Fruit fly (Drosophila melanogaster) whole organism, embryonic: ENCODE measurements around the gene CG6724.

ENCODE experiments used
- ATbp ChIP-seq: fragments of 200-800 bp; sonication (Bioruptor generic); optimal IDR thresholded peaks from 2 replicates; lab custom pipeline; 2017; ENCODE audit warnings: missing biosample characterization, mild to moderate bottlenecking, missing genetic modification characterization, missing genetic modification reagents
- Atf6 ChIP-seq: fragments of 200-800 bp; sonication (Bioruptor generic); IDR thresholded peaks from 2 replicates; pipeline ENCODE4 v1.3.6; 2022; ENCODE audit warnings: missing biosample characterization, missing genetic modification characterization
- CG10147 ChIP-seq: fragments of 200-800 bp; sonication (Bioruptor generic); optimal IDR thresholded peaks from 2 replicates; lab custom pipeline; 2019; ENCODE audit warnings: missing biosample characterization, mild to moderate bottlenecking, missing genetic modification characterization, moderate library complexity
- CG1024 ChIP-seq: fragments of 200-800 bp; sonication (Bioruptor generic); IDR thresholded peaks from 2 replicates; pipeline ENCODE4 v1.3.6; 2022; ENCODE audit warnings: missing biosample characterization, missing genetic modification characterization
- CG11560 ChIP-seq: fragments of 200-800 bp; sonication (Bioruptor generic); IDR thresholded peaks from 3 replicates; pipeline ENCODE4 v1.3.6; 2022; ENCODE audit warnings: missing biosample characterization, missing genetic modification characterization
- CG11695 ChIP-seq: fragments of 200-800 bp; sonication (Bioruptor generic); IDR thresholded peaks from 3 replicates; pipeline ENCODE4 v1.3.6; 2022; ENCODE audit warnings: missing biosample characterization, missing genetic modification characterization
- CG12155 ChIP-seq: fragments of 200-800 bp; sonication (Bioruptor generic); optimal IDR thresholded peaks from 3 replicates; lab custom pipeline; 2016; ENCODE audit warnings: missing biosample characterization, missing genetic modification characterization
- CG12219 ChIP-seq: fragments of 200-800 bp; sonication (Bioruptor generic); optimal IDR thresholded peaks from 3 replicates; lab custom pipeline; 2018; ENCODE audit warnings: missing biosample characterization, mild to moderate bottlenecking, missing genetic modification characterization
- CG12391 ChIP-seq: fragments of 200-800 bp; sonication (Bioruptor generic); optimal IDR thresholded peaks from 3 replicates; lab custom pipeline; 2018; ENCODE audit warnings: missing biosample characterization, mild to moderate bottlenecking, missing genetic modification characterization, moderate library complexity
- CG12659 ChIP-seq: fragments of 200-800 bp; sonication (Bioruptor generic); optimal IDR thresholded peaks from 3 replicates; lab custom pipeline; 2017; ENCODE audit warnings: mild to moderate bottlenecking, missing biosample characterization, missing genetic modification reagents, missing genetic modification characterization
- CG1529 ChIP-seq: fragments of 200-800 bp; sonication (Bioruptor generic); optimal IDR thresholded peaks from 3 replicates; lab custom pipeline; 2018; ENCODE audit warnings: missing biosample characterization, missing genetic modification characterization
- CG16813 ChIP-seq: fragments of 200-800 bp; sonication (Bioruptor generic); IDR thresholded peaks from 3 replicates; pipeline ENCODE4 v1.3.6; 2022; ENCODE audit warnings: missing biosample characterization, missing genetic modification characterization; ENCODE audit not compliant: partially characterized antibody
- CG17359 ChIP-seq: fragments of 200-800 bp; sonication (Bioruptor generic); optimal IDR thresholded peaks from 3 replicates; lab custom pipeline; 2018; ENCODE audit warnings: missing biosample characterization, mild to moderate bottlenecking, missing genetic modification characterization, moderate library complexity
- CG2129 ChIP-seq: fragments of 200-800 bp; sonication (Bioruptor generic); IDR thresholded peaks from 2 replicates; pipeline ENCODE4 v1.3.6; 2022; ENCODE audit warnings: missing biosample characterization, missing genetic modification characterization; ENCODE audit not compliant: partially characterized antibody
- CG2712 ChIP-seq: fragments of 200-800 bp; optimal IDR thresholded peaks from 3 replicates; lab custom pipeline; 2019; ENCODE audit warnings: missing biosample characterization, mild to moderate bottlenecking, missing genetic modification characterization, moderate library complexity
- CG2875 ChIP-seq: fragments of 200-800 bp; sonication (Bioruptor generic); optimal IDR thresholded peaks from 2 replicates; lab custom pipeline; 2017; ENCODE audit warnings: missing biosample characterization, mild to moderate bottlenecking, missing genetic modification characterization, missing genetic modification reagents
- CG3281 ChIP-seq: fragments of 200-800 bp; sonication (Bioruptor generic); optimal IDR thresholded peaks from 3 replicates; lab custom pipeline; 2017; ENCODE audit warnings: missing biosample characterization, mild to moderate bottlenecking, missing genetic modification characterization
- CG33557 ChIP-seq: fragments of 200-800 bp; sonication (Bioruptor generic); optimal IDR thresholded peaks from 2 replicates; lab custom pipeline; 2019; ENCODE audit warnings: missing biosample characterization, mild to moderate bottlenecking, missing genetic modification characterization, moderate library complexity
- CG34376 ChIP-seq: fragments of 200-800 bp; sonication (Bioruptor generic); optimal IDR thresholded peaks from 2 replicates; lab custom pipeline; 2018; ENCODE audit warnings: missing biosample characterization, mild to moderate bottlenecking, missing genetic modification characterization
- CG4328 ChIP-seq: fragments of 200-800 bp; sonication (Bioruptor generic); optimal IDR thresholded peaks from 3 replicates; lab custom pipeline; 2017; ENCODE audit warnings: missing biosample characterization, missing genetic modification reagents, missing genetic modification characterization
- CG4730 ChIP-seq: fragments of 200-800 bp; sonication (Bioruptor generic); IDR thresholded peaks from 2 replicates; pipeline ENCODE4 v1.3.6; 2022; ENCODE audit warnings: missing biosample characterization, missing genetic modification characterization
- CG5180 ChIP-seq: fragments of 200-800 bp; sonication (Bioruptor generic); optimal IDR thresholded peaks from 3 replicates; lab custom pipeline; 2017; ENCODE audit warnings: missing biosample characterization, missing genetic modification characterization, mild to moderate bottlenecking, moderate library complexity, missing genetic modification reagents
- CG6254 ChIP-seq: fragments of 200-800 bp; sonication (Bioruptor generic); optimal IDR thresholded peaks from 3 replicates; lab custom pipeline; 2017; ENCODE audit warnings: mild to moderate bottlenecking, missing biosample characterization, missing genetic modification reagents, missing genetic modification characterization
- CG8388 ChIP-seq: fragments of 200-800 bp; sonication (Bioruptor generic); optimal IDR thresholded peaks from 2 replicates; lab custom pipeline; 2019; ENCODE audit warnings: missing biosample characterization, mild to moderate bottlenecking, missing genetic modification characterization, moderate library complexity
- CG9437 ChIP-seq: fragments of 200-800 bp; sonication (Bioruptor generic); optimal IDR thresholded peaks from 2 replicates; lab custom pipeline; 2018; ENCODE audit warnings: missing biosample characterization, mild to moderate bottlenecking, missing genetic modification characterization
- HLHmδ ChIP-seq: fragments of 200-800 bp; sonication (Bioruptor generic); optimal IDR thresholded peaks from 2 replicates; lab custom pipeline; 2018; ENCODE audit warnings: missing biosample characterization, mild to moderate bottlenecking, missing genetic modification characterization, moderate library complexity
- Hand ChIP-seq: fragments of 200-800 bp; sonication (Bioruptor generic); optimal IDR thresholded peaks from 2 replicates; lab custom pipeline; 2017; ENCODE audit warnings: mild to moderate bottlenecking, missing biosample characterization, missing genetic modification reagents, missing genetic modification characterization
- HmgZ ChIP-seq: fragments of 200-800 bp; sonication (Bioruptor generic); optimal IDR thresholded peaks from 2 replicates; lab custom pipeline; 2018; ENCODE audit warnings: missing biosample characterization, mild to moderate bottlenecking, missing genetic modification characterization
- Hmx ChIP-seq: fragments of 200-800 bp; sonication (Bioruptor generic); optimal IDR thresholded peaks from 2 replicates; lab custom pipeline; 2016; ENCODE audit warnings: missing biosample characterization, missing genetic modification characterization
- Hr51 ChIP-seq, 2 experiments: fragments of 200-800 bp; sonication (Bioruptor generic); optimal IDR thresholded peaks; 2 replicates in 1 of 2; 3 replicates in 1 of 2; lab custom pipeline; 2016 to 2018; ENCODE audit warnings: missing biosample characterization in 2 of 2, missing genetic modification characterization in 2 of 2, mild to moderate bottlenecking in 1 of 2, moderate library complexity in 1 of 2
- Meics ChIP-seq: fragments of 200-800 bp; sonication (Bioruptor generic); optimal IDR thresholded peaks from 2 replicates; lab custom pipeline; 2017; ENCODE audit warnings: missing biosample characterization, mild to moderate bottlenecking, missing genetic modification characterization
- NC2α ChIP-seq: fragments of 200-800 bp; sonication (Bioruptor generic); optimal IDR thresholded peaks from 2 replicates; lab custom pipeline; 2016; ENCODE audit warnings: missing biosample characterization, missing genetic modification characterization
- Poxn ChIP-seq: fragments of 200-800 bp; sonication (Bioruptor generic); IDR thresholded peaks from 2 replicates; pipeline ENCODE4 v1.3.6; 2022; ENCODE audit warnings: missing biosample characterization, missing genetic modification characterization
- Rx ChIP-seq: fragments of 200-800 bp; sonication (Bioruptor generic); IDR thresholded peaks from 2 replicates; pipeline ENCODE4 v1.3.6; 2022; ENCODE audit warnings: missing biosample characterization, missing genetic modification characterization
- Stat92E ChIP-seq, 3 experiments: fragments of >200 bp in 2 of 3; fragments of 200-800 bp in 1 of 3; sonication (Bioruptor generic) in 1 of 3; optimal IDR thresholded peaks; 2 replicates each; lab custom pipeline; 2017 to 2019; ENCODE audit warnings: missing biosample characterization in 3 of 3, missing genetic modification characterization in 3 of 3, mild to moderate bottlenecking in 1 of 3, moderate library complexity in 1 of 3
- Vsx1 ChIP-seq: fragments of 200-800 bp; sonication (Bioruptor generic); optimal IDR thresholded peaks from 2 replicates; lab custom pipeline; 2017; ENCODE audit warnings: missing biosample characterization, mild to moderate bottlenecking, missing genetic modification characterization, missing genetic modification reagents
- bbx ChIP-seq: fragments of 200-800 bp; sonication (Bioruptor generic); IDR thresholded peaks from 2 replicates; pipeline ENCODE4 v1.3.6; 2022; ENCODE audit warnings: missing biosample characterization, missing genetic modification characterization; ENCODE audit not compliant: partially characterized antibody
- br ChIP-seq: fragments of >200 bp; optimal IDR thresholded peaks from 2 replicates; lab custom pipeline; 2017
- bsh ChIP-seq, 2 experiments: fragments of 200-800 bp; sonication (Bioruptor generic); optimal IDR thresholded peaks; 2 replicates each; lab custom pipeline; 2017 to 2018; ENCODE audit warnings: mild to moderate bottlenecking in 2 of 2, missing biosample characterization in 2 of 2, missing genetic modification characterization in 2 of 2, moderate library complexity in 1 of 2
- cg ChIP-seq: fragments of 200-800 bp; sonication (Bioruptor generic); optimal IDR thresholded peaks from 3 replicates; lab custom pipeline; 2019; ENCODE audit warnings: missing biosample characterization, mild to moderate bottlenecking, missing genetic modification characterization, moderate library complexity
- danr ChIP-seq: fragments of 200-800 bp; sonication (Bioruptor generic); IDR thresholded peaks from 2 replicates; pipeline ENCODE4 v1.3.6; 2022; ENCODE audit warnings: missing biosample characterization, missing genetic modification characterization
- dimm ChIP-seq: fragments of 200-800 bp; sonication (Bioruptor generic); IDR thresholded peaks from 2 replicates; pipeline ENCODE4 v1.3.6; 2022; ENCODE audit warnings: missing biosample characterization, missing genetic modification characterization
- exex ChIP-seq: fragments of 200-800 bp; sonication (Bioruptor generic); optimal IDR thresholded peaks from 4 replicates; lab custom pipeline; 2018; ENCODE audit warnings: missing biosample characterization, mild to moderate bottlenecking, missing genetic modification characterization, moderate library complexity
- fd3F ChIP-seq: fragments of 200-800 bp; sonication (Bioruptor generic); optimal IDR thresholded peaks from 2 replicates; lab custom pipeline; 2018; ENCODE audit warnings: missing biosample characterization, mild to moderate bottlenecking, missing genetic modification characterization, moderate library complexity
- gcm ChIP-seq: fragments of 200-800 bp; sonication (Bioruptor generic); optimal IDR thresholded peaks from 2 replicates; lab custom pipeline; 2019; ENCODE audit warnings: missing biosample characterization, mild to moderate bottlenecking, missing genetic modification characterization, moderate library complexity
- grn ChIP-seq: fragments of 200-800 bp; sonication (Bioruptor generic); optimal IDR thresholded peaks from 3 replicates; lab custom pipeline; 2017; ENCODE audit warnings: missing biosample characterization, missing genetic modification characterization
- kni ChIP-seq: fragments of 200-800 bp; sonication (Bioruptor generic); optimal IDR thresholded peaks from 3 replicates; lab custom pipeline; 2017; ENCODE audit warnings: mild to moderate bottlenecking, missing biosample characterization, missing genetic modification reagents, missing genetic modification characterization
- odd ChIP-seq: fragments of 200-800 bp; sonication (Bioruptor generic); optimal IDR thresholded peaks from 2 replicates; lab custom pipeline; 2017; ENCODE audit warnings: missing biosample characterization, mild to moderate bottlenecking, missing genetic modification characterization
- pb ChIP-seq: fragments of 200-800 bp; sonication (Bioruptor generic); optimal IDR thresholded peaks from 3 replicates; lab custom pipeline; 2016; ENCODE audit warnings: missing biosample characterization, missing genetic modification characterization
- zfh2 ChIP-seq: fragments of 200-800 bp; sonication (Bioruptor generic); optimal IDR thresholded peaks from 2 replicates; lab custom pipeline; 2016; ENCODE audit warnings: missing biosample characterization, missing genetic modification characterization

CG6724 gene

dm6 chr2L:10748218-10748617 is 21.5 kb downstream of the CG6724 start (continued):
- TF ChIP-seq CG33557 (GFP tag; lab: Kevin White, UChicago) (no peak), Hand (GFP tag; lab: Kevin White, UChicago) (no peak), CG12659 (no peak), dimm (no peak), bbx (GFP tag; lab: Robert Waterston, UW) (no peak), CG5180 (peak; percentile 78), pb (GFP tag; lab: Kevin White, UChicago) (no peak), NC2α (GFP tag; lab: Kevin White, UChicago) (no peak), CG2712 (tag; lab: Kevin White, UChicago) (peak; percentile 14), br (lab: Kevin White, UChicago) (no peak), CG4328 (GFP tag; lab: Kevin White, UChicago) (no peak), Vsx1 (GFP tag; lab: Kevin White, UChicago) (no peak), CG12219 (GFP tag; lab: Kevin White, UChicago) (no peak), grn (GFP tag; lab: Kevin White, UChicago) (no peak), odd (GFP tag; lab: Kevin White, UChicago) (no peak), Meics (GFP tag; lab: Kevin White, UChicago) (no peak), CG2129 (no peak), CG1024 (no peak), HmgZ (tag; lab: Kevin White, UChicago) (no peak), HLHmδ (GFP tag; lab: Kevin White, UChicago) (no peak), ATbp (GFP tag; lab: Kevin White, UChicago) (peak; percentile 29), CG16813 (GFP tag; lab: Robert Waterston, UW) (no peak), zfh2 (GFP tag; lab: Kevin White, UChicago) (no peak), danr (GFP tag; lab: Robert Waterston, UW) (no peak), fd3F (GFP tag; lab: Kevin White, UChicago) (no peak), CG6254 (GFP tag; lab: Kevin White, UChicago) (no peak), CG34376 (GFP tag; lab: Kevin White, UChicago) (no peak), bsh (GFP tag; optimal IDR thresholded peaks at IDR 0.05; lab: Kevin White, UChicago) (peak in 1 of 2 experiments; percentile 17), CG8388 (GFP tag; lab: Kevin White, UChicago) (peak; percentile 7), Hmx (GFP tag; lab: Kevin White, UChicago) (no peak), CG4730 (GFP tag; lab: Robert Waterston, UW) (no peak), Poxn (no peak), Rx (GFP tag; lab: Robert Waterston, UW) (no peak), CG9437 (GFP tag; lab: Kevin White, UChicago) (no peak), Stat92E (GFP tag; optimal IDR thresholded peaks at IDR 0.05; lab: Kevin White, UChicago) (no peak), CG12391 (tag; lab: Kevin White, UChicago) (peak; percentile 7), exex (tag; lab: Kevin White, UChicago) (no peak), CG12155 (no peak), cg (GFP tag; lab: Kevin White, UChicago) (no peak), CG10147 (GFP tag; lab: Kevin White, UChicago) (no peak), CG17359 (tag; lab: Kevin White, UChicago) (peak; percentile 40), CG11560 (no peak), Hr51 (GFP tag; optimal IDR thresholded peaks at IDR 0.05; lab: Kevin White, UChicago) (no peak), CG3281 (GFP tag; lab: Kevin White, UChicago) (no peak), Atf6 (no peak), kni (GFP tag; lab: Kevin White, UChicago) (no peak), CG11695 (GFP tag; lab: Robert Waterston, UW) (no peak), CG1529 (no peak), gcm (no peak), CG2875 (no peak)
